Worm (Caenorhabditis elegans): ENCODE results near the gene spp-2.

- TF ChIP-seq snpc-4 (GFP tag; optimal IDR thresholded peaks at IDR 0.05) (no peak), snpc-4 (tag; optimal IDR thresholded peaks at IDR 0.05) (no peak), chd-7 (tag; optimal IDR thresholded peaks at IDR 0.05) (no peak), dox-1 (GFP tag; IDR thresholded peaks at IDR 0.05) (no peak), madf-6 (GFP tag; IDR thresholded peaks at IDR 0.05) (no peak), nhr-90 (tag; optimal IDR thresholded peaks at IDR 0.05) (no peak), fkh-3 (tag; optimal IDR thresholded peaks at IDR 0.05) (no peak), bed-2 (GFP tag; IDR thresholded peaks at IDR 0.05) (no peak), unc-62 (GFP tag; optimal IDR thresholded peaks at IDR 0.05) (no peak), ets-4 (GFP tag; optimal IDR thresholded peaks at IDR 0.05) (no peak), B0336.3 (GFP tag; IDR thresholded peaks at IDR 0.05) (no peak), nhr-80 (tag; optimal IDR thresholded peaks at IDR 0.05) (no peak)
Measured at ce11 chrX:7278095-7278494, 38.5 kb downstream of the spp-2 start.
